Worm (Caenorhabditis elegans) whole organism, young adult: Measurements from ENCODE around the gene memb-2.

ENCODE experiments used
- ama-1 ChIP-seq, 3 experiments: fragments of 150-350 bp in 1 of 3; sonication (generic microtip) in 2 of 3; optimal IDR thresholded peaks; 2 replicates each; lab custom pipeline; 2014 to 2018; ENCODE audit warnings: missing biosample characterization in 2 of 3, missing genetic modification characterization in 2 of 3, missing genetic modification reagents in 2 of 3
- bed-2 ChIP-seq: fragments of 200-800 bp; sonication (Bioruptor generic); IDR thresholded peaks from 2 replicates; pipeline ENCODE4 v1.3.6; 2022; ENCODE audit warnings: missing genetic modification reagents, missing genetic modification characterization, missing compliant biosample characterization
- ceh-40 ChIP-seq: fragments of 200-800 bp; sonication (Bioruptor generic); IDR thresholded peaks from 2 replicates; pipeline ENCODE4 v1.3.6; 2022; ENCODE audit warnings: missing genetic modification characterization, missing compliant biosample characterization
- him-1 ChIP-seq: sonication (generic microtip); optimal IDR thresholded peaks from 2 replicates; lab custom pipeline; 2016; ENCODE audit warnings: missing genotype, missing genetic modification reagents, missing genetic modification characterization, missing compliant biosample characterization
- lin-35 ChIP-seq, 3 experiments: fragments of 150-350 bp in 2 of 3; sonication (generic microtip) in 1 of 3; optimal IDR thresholded peaks; 2 replicates each; lab custom pipeline; 2014 to 2018; ENCODE audit warnings: missing biosample characterization in 3 of 3, missing genetic modification characterization in 3 of 3, missing genetic modification reagents in 3 of 3
- madf-10 ChIP-seq: sonication (generic microtip); optimal IDR thresholded peaks from 2 replicates; lab custom pipeline; 2016; ENCODE audit warnings: mild to moderate bottlenecking, missing genetic modification characterization, missing compliant biosample characterization
- mcd-1 ChIP-seq: fragments of 200-800 bp; sonication (Bioruptor generic); IDR thresholded peaks from 2 replicates; pipeline ENCODE4 v1.3.6; 2022; ENCODE audit warnings: missing genetic modification reagents, missing genetic modification characterization, missing compliant biosample characterization
- nfya-1 ChIP-seq: sonication (generic microtip); optimal IDR thresholded peaks from 2 replicates; lab custom pipeline; 2017; ENCODE audit warnings: antibody characterized with exemption, missing compliant biosample characterization, missing genetic modification characterization, borderline replicate concordance; ENCODE audit not compliant: insufficient read depth
- pha-4 ChIP-seq: fragments of 150-350 bp; sonication (generic microtip); optimal IDR thresholded peaks from 2 replicates; lab custom pipeline; 2014; ENCODE audit warnings: missing biosample characterization, missing genetic modification reagents, missing genetic modification characterization
- tbp1 ChIP-seq: fragments of 200-800 bp; sonication (Bioruptor generic); optimal IDR thresholded peaks from 2 replicates; lab custom pipeline; 2018; ENCODE audit warnings: mild to moderate bottlenecking, missing genetic modification characterization, missing compliant biosample characterization
- tbx-9 ChIP-seq: sonication (generic microtip); optimal IDR thresholded peaks from 2 replicates; lab custom pipeline; 2016; ENCODE audit warnings: borderline replicate concordance, missing genetic modification characterization, inconsistent platforms, missing compliant biosample characterization

DNA sequence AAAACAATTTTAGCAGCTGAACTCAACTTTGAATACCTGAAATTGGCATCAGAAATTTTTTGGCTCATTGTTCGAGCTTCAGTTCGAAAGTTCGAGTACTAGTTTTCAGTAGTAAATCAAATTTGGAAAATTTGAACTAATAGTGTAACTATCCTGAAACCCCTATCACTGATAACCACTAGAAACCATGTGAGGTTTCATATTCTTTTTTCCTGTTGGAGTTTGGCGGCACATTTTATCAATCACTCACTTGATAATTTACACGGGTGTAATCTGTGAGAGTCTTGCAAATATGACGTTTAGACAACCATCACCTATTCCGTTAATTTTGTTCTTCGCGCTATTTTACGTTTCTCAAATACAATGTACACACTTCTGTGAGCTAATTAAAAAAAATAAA is 27.4 kb upstream of the memb-2 start, which contains the start of gene C14C11.4:
- TF ChIP-seq nfya-1 (no peak), tbx-9 (tag; lab: Kevin White, UChicago) (no peak), lin-35 (GFP tag; optimal IDR thresholded peaks at IDR 0.05; lab: Kevin White, UChicago) (no peak), him-1 (tag; lab: Kevin White, UChicago) (no peak), mcd-1 (GFP tag; lab: Robert Waterston, UW) (no peak), ceh-40 (GFP tag; lab: Robert Waterston, UW) (no peak), pha-4 (tag; lab: Kevin White, UChicago) (no peak), madf-10 (tag; lab: Kevin White, UChicago) (no peak), bed-2 (GFP tag; lab: Robert Waterston, UW) (no peak), tbp1 (GFP tag; lab: Kevin White, UChicago) (no peak), ama-1 (optimal IDR thresholded peaks at IDR 0.05; lab: Kevin White, UChicago) (no peak), ama-1 (GFP tag; optimal IDR thresholded peaks at IDR 0.05; lab: Kevin White, UChicago) (no peak)
